Worm (Caenorhabditis elegans): ENCODE results near the gene srx-101.

Gene srx-101

DNA sequence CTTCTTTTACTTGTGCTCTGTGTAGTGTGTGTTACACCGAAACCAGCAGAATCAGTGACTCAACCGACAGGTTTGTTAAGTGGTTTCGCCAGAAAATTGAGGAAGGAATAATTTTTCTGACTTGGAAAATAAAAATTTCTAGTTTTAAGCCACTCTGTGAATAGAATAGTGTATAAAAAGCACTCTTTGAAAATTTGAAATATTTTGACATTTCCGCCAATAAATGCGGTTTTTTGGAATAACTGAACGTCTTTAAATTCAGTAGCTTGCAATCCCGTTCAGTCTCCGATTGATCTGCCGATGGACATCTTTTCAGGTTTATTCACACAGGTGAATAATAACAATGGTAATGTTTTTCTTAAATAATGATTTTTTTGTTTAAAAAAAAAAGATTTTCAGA, 26.1 kb downstream of the srx-101 start, which contains the start of gene F19B10.3:
TSS of gene F19B10.3 (plus strand) at position 301 of the 400 bp plus-strand sequence.
- TF ChIP-seq ztf-23 (GFP tag; IDR thresholded peaks at IDR 0.05) (no peak), ztf-29 (GFP tag; IDR thresholded peaks at IDR 0.05) (no peak), med-1 (GFP tag; optimal IDR thresholded peaks at IDR 0.05; ENCODE audit: insufficient read depth) (no peak), flt-1 (GFP tag; IDR thresholded peaks at IDR 0.05) (no peak), cog-1 (tag; optimal IDR thresholded peaks at IDR 0.05) (no peak), T22C8.4 (GFP tag; IDR thresholded peaks at IDR 0.05) (no peak), tab-1 (GFP tag; IDR thresholded peaks at IDR 0.05) (no peak), ref-1 (GFP tag; conservative IDR thresholded peaks at IDR 0.05) (no peak), klf-2 (GFP tag; conservative IDR thresholded peaks at IDR 0.05) (no peak)

DNA sequence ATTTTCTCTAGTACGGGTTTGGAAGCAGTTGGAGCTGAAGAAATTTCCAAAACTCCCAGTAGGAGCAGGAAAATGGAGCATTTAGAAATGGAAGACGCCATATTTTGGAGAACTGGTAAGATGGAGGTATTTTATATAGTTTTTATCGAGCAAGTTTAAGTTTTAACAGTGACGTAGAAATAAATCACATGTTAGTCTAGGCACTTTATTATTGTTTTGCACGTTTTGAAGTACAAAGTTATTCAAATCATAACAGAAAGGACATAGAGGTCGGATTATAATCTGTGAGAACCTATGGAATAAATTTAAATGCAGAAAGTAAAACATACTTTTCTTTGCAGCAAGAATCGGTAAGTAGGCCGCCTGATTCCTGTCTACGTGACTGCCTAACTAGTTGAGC, 26.8 kb downstream of the srx-101 start, which contains the start of gene F19B10.6:
TSS of gene F19B10.6 (minus strand) at position 101 of the 400 bp plus-strand sequence.
- TF ChIP-seq ztf-29 (GFP tag; IDR thresholded peaks at IDR 0.05) (no peak), ztf-23 (GFP tag; IDR thresholded peaks at IDR 0.05) (no peak), T22C8.4 (GFP tag; IDR thresholded peaks at IDR 0.05) (no peak), med-1 (GFP tag; optimal IDR thresholded peaks at IDR 0.05; ENCODE audit: insufficient read depth) (no peak), klf-2 (GFP tag; conservative IDR thresholded peaks at IDR 0.05) (no peak), flt-1 (GFP tag; IDR thresholded peaks at IDR 0.05) (no peak), cog-1 (tag; optimal IDR thresholded peaks at IDR 0.05) (no peak), tab-1 (GFP tag; IDR thresholded peaks at IDR 0.05) (no peak), ref-1 (GFP tag; conservative IDR thresholded peaks at IDR 0.05) (no peak)

DNA sequence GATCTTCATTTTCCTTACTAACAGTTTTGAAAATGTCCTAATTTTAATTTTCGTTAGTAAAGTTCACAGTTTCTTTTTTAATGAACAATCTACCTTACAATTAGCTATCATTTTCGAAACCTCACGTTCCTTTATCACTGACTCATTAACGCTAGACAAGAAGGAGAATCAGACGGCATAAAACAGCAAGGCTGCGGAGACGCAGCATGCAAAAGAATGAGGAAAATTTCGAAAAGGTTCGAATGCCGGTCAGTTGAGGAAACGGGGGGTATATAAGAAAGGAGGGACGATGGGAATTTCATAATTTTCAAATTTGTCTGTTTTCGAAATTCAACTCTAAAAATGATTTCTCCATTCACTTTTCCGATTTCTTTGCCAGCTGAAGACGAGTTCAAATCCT, 28.6 kb downstream of the srx-101 start, which contains the start of gene F19B10.13:
TSS of gene F19B10.13 (plus strand) at position 343 of the 400 bp plus-strand sequence.
- TF ChIP-seq T22C8.4 (GFP tag; IDR thresholded peaks at IDR 0.05) (no peak), ref-1 (GFP tag; conservative IDR thresholded peaks at IDR 0.05) (no peak), ztf-29 (GFP tag; IDR thresholded peaks at IDR 0.05) (no peak), ztf-23 (GFP tag; IDR thresholded peaks at IDR 0.05) (no peak), flt-1 (GFP tag; IDR thresholded peaks at IDR 0.05) (no peak), tab-1 (GFP tag; IDR thresholded peaks at IDR 0.05) (no peak), cog-1 (tag; optimal IDR thresholded peaks at IDR 0.05) (no peak), med-1 (GFP tag; optimal IDR thresholded peaks at IDR 0.05; ENCODE audit: insufficient read depth) (no peak), klf-2 (GFP tag; conservative IDR thresholded peaks at IDR 0.05) (no peak)

DNA sequence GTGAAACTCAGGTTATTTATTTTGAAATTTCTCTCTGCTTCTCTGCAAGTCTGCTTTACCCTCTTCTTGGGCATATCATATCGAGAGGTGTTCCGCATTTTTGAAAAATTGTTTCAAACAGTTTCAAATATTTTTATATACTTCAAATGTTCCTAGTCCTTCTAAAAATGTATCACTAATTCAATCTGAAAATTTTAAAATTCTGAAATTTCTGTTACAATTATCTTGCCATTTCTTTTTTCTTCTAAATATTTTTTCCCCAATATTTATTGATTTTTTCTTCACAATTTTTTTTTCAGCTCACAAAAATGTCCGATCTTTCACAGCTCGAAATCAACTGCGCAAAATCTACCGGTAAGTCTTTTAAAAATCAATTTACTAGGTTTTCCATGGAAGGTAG, 30.8 kb downstream of the srx-101 start, which contains the start of gene F19B10.4:
TSS of gene F19B10.4 (plus strand) at position 301 of the 400 bp plus-strand sequence.
- no peak for TF ChIP-seq klf-2 (GFP tag; conservative IDR thresholded peaks at IDR 0.05)
- TF ChIP-seq cog-1 (tag; optimal IDR thresholded peaks at IDR 0.05), result no peak

DNA sequence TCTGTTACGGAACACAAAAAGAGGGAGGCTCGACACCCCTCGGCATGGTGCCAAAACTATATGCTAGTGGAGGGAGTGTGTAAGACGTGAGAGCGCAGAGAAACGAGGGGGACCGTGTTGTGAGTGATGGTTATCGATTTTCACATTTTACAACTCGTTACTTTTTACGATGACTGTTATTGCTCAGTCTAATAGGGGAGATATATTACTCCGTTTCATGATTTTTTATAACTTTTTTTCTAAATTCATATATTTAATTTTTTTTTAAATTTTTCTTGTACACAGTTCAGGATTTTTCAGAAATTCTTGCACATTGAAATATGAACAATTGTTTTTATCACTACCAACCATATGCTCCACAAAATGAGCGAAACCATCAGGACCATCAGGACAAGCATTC, 35.2 kb downstream of the srx-101 start, which contains the start of gene F19B10.5:
TSS of gene F19B10.5 (plus strand) at position 301 of the 400 bp plus-strand sequence.
- TF ChIP-seq klf-2 (GFP tag; conservative IDR thresholded peaks at IDR 0.05) (no peak), tab-1 (GFP tag; IDR thresholded peaks at IDR 0.05) (no peak), flt-1 (GFP tag; IDR thresholded peaks at IDR 0.05) (no peak), med-1 (GFP tag; optimal IDR thresholded peaks at IDR 0.05; ENCODE audit: insufficient read depth) (no peak), ztf-29 (GFP tag; IDR thresholded peaks at IDR 0.05) (no peak), cog-1 (tag; optimal IDR thresholded peaks at IDR 0.05) (no peak), ztf-23 (GFP tag; IDR thresholded peaks at IDR 0.05) (no peak), T22C8.4 (GFP tag; IDR thresholded peaks at IDR 0.05) (no peak), ref-1 (GFP tag; conservative IDR thresholded peaks at IDR 0.05) (no peak)

DNA sequence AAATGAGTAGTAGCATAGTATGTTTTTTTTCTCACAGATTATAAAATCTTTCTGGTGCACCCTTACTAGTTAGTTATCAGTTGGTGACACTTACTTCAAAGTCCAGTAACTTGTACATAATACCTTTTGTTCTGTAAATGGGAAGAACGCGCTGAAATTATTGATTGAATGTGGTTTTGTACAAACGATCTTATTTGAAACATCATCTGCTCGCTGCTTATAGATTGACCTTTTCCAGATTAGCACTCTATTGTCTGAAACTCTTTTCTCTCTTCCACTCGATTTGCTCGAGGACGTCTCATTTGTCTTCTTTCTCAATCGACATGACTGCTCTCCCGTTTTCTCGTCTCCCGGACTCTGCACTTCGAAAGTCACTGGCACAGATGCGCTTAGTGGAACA, 43.4 kb downstream of the srx-101 start, which contains the start of gene fbxb-33:
TSS of gene fbxb-33 (plus strand) at position 301 of the 400 bp plus-strand sequence.
- TF ChIP-seq ztf-29 (GFP tag; IDR thresholded peaks at IDR 0.05), result no peak
- no peak for TF ChIP-seq tab-1 (GFP tag; IDR thresholded peaks at IDR 0.05)

DNA sequence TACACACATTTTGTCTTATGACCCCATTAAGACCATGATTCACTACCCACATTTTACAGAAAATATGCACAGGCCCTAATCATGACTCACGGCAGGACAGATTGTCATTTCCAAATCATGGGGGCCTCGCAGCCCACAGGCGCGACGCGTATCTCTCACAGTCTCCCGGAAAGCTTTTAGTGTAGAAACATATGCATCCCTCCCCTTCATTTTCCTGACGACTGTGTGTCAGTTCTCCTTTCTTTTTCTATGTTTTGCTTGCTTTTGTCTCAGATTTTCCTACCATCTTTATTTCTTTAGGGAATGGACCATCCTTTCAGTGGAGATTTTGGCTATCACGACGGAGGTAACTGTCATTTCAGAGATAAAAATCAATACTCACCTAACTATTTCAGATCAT, 49.3 kb downstream of the srx-101 start, which contains the start of gene M151.1:
TSS of gene M151.1 (plus strand) at position 301 of the 400 bp plus-strand sequence.
- TF ChIP-seq ztf-23 (GFP tag; IDR thresholded peaks at IDR 0.05) (no peak), med-1 (GFP tag; optimal IDR thresholded peaks at IDR 0.05; ENCODE audit: insufficient read depth) (no peak), klf-2 (GFP tag; conservative IDR thresholded peaks at IDR 0.05) (no peak), flt-1 (GFP tag; IDR thresholded peaks at IDR 0.05) (no peak), tab-1 (GFP tag; IDR thresholded peaks at IDR 0.05) (no peak), T22C8.4 (GFP tag; IDR thresholded peaks at IDR 0.05) (no peak), ztf-29 (GFP tag; IDR thresholded peaks at IDR 0.05) (no peak), cog-1 (tag; optimal IDR thresholded peaks at IDR 0.05) (no peak), ref-1 (GFP tag; conservative IDR thresholded peaks at IDR 0.05) (no peak)

DNA sequence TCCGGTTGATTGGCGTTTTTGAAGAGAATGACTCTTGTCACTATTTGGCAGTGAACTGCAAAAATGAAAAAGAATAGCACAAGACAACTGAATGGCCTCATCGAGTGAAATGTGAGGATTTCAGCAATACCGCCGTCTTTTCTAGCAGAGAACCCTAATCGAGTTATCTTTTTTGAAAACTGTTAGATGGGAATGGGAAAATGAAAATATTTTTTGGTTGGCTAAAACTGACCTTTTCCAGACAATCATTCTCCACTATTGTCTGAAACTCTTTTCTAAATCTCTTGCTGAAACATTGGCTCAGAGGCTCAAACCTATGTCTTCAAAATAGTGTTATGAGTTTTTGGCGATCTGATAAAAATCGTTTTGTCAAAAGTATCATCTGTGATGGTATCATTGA, 50.3 kb downstream of the srx-101 start, which contains the start of gene M151.10:
TSS of gene M151.10 (minus strand) at position 101 of the 400 bp plus-strand sequence.
- TF ChIP-seq flt-1 (GFP tag; IDR thresholded peaks at IDR 0.05) (no peak), cog-1 (tag; optimal IDR thresholded peaks at IDR 0.05) (no peak), ref-1 (GFP tag; conservative IDR thresholded peaks at IDR 0.05) (no peak), ztf-23 (GFP tag; IDR thresholded peaks at IDR 0.05) (no peak), med-1 (GFP tag; optimal IDR thresholded peaks at IDR 0.05; ENCODE audit: insufficient read depth) (no peak), klf-2 (GFP tag; conservative IDR thresholded peaks at IDR 0.05) (no peak)
